Worm (Caenorhabditis elegans): ENCODE measurements around the gene Y57A10A.8.

- TF ChIP-seq cog-1 (tag; optimal IDR thresholded peaks at IDR 0.05) (no peak), flt-1 (GFP tag; IDR thresholded peaks at IDR 0.05) (no peak), ztf-23 (GFP tag; IDR thresholded peaks at IDR 0.05) (no peak), ref-1 (GFP tag; conservative IDR thresholded peaks at IDR 0.05) (no peak)
Measured at ce11 chrII:12202921-12203320, 38.3 kb downstream of the Y57A10A.8 start, which contains the start of gene aqp-12.
